Fruit fly (Drosophila melanogaster): ENCODE measurements around the gene LManII.
A peak's percentile ranks its signal among the peaks of the same experiment; 100 is the strongest.

Gene LManII

DNA sequence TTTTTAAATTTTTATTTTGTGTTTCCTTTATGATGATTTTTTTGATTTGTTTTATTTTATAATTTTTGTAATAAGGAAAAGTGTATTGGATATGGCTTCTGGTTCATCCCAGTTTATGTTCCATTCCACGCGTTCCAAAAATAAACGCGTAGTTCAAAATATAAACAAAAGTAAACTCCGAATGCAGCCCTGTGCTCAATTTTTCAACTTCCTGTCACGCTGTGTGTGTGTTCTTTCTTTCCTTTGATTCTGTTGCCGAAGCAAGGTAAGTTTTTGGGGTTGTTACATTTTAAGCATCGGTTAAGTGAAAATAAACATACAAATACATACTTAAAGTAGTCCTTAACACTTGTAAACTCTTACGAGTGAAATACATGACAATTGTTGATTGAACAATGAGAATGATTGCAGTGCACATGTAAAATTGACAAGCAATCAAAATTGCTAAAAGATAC is 49.3 kb upstream of the LManII start, which contains the start of the genes Ip259 and RpS27A (continued):
- TF ChIP-seq CG30403 (GFP tag; optimal IDR thresholded peaks at IDR 0.05) (peak; percentile 56), en (GFP tag; optimal IDR thresholded peaks at IDR 0.05) (peak; percentile 63), klu (GFP tag; IDR thresholded peaks at IDR 0.05) (no peak), lbe (GFP tag; optimal IDR thresholded peaks at IDR 0.05) (peak; percentile 61), NC2β (GFP tag; optimal IDR thresholded peaks at IDR 0.05) (peak; percentile 96), fd3F (GFP tag; optimal IDR thresholded peaks at IDR 0.05) (peak; percentile 58), seq (GFP tag; IDR thresholded peaks at IDR 0.05) (peak; percentile 74), CG1603 (tag; optimal IDR thresholded peaks at IDR 0.05) (peak; percentile 100), Opbp (GFP tag; IDR thresholded peaks at IDR 0.05; ENCODE audit: partially characterized antibody) (no peak; the same call in 2 of the 3 replicates), CG14050 (GFP tag; IDR thresholded peaks at IDR 0.05) (peak; percentile 71), ap (GFP tag; IDR thresholded peaks at IDR 0.05) (no peak; the same call in 1 of the 2 replicates), Sin3A (optimal IDR thresholded peaks at IDR 0.05) (no peak), CG1792 (GFP tag; optimal IDR thresholded peaks at IDR 0.05) (peak; percentile 15), Atf-2 (GFP tag; optimal IDR thresholded peaks at IDR 0.05) (peak; percentile 47), CG33557 (GFP tag; optimal IDR thresholded peaks at IDR 0.05) (peak; percentile 69), tx (GFP tag; optimal IDR thresholded peaks at IDR 0.05) (no peak), CG12219 (GFP tag; optimal IDR thresholded peaks at IDR 0.05) (peak; percentile 56), Ada2b (GFP tag; IDR thresholded peaks at IDR 0.05) (no peak; the same call in 1 of the 2 replicates), luna (GFP tag; optimal IDR thresholded peaks at IDR 0.05) (peak; percentile 56), z (GFP tag; IDR thresholded peaks at IDR 0.05) (no peak), croc (GFP tag; conservative IDR thresholded peaks at IDR 0.05) (peak; percentile 61), CG10979 (tag; optimal IDR thresholded peaks at IDR 0.05) (peak; percentile 57), CG12155 (GFP tag; optimal IDR thresholded peaks at IDR 0.05) (peak; percentile 33), cwo (GFP tag; optimal IDR thresholded peaks at IDR 0.05) (no peak), D19A (tag; optimal IDR thresholded peaks at IDR 0.05) (peak; percentile 45), Fer1 (GFP tag; optimal IDR thresholded peaks at IDR 0.05) (peak; percentile 70), Nf-YC (tag; optimal IDR thresholded peaks at IDR 0.05) (peak; percentile 56), pb (GFP tag; optimal IDR thresholded peaks at IDR 0.05) (peak; percentile 71), nom (GFP tag; optimal IDR thresholded peaks at IDR 0.05) (peak; percentile 83), CG17568 (GFP tag; optimal IDR thresholded peaks at IDR 0.05) (peak; percentile 64), TFAM (GFP tag; optimal IDR thresholded peaks at IDR 0.05) (no peak), psq (GFP tag; optimal IDR thresholded peaks at IDR 0.05) (peak; percentile 27), Eip74EF (GFP tag; optimal IDR thresholded peaks at IDR 0.05) (peak in 1 of 2 experiments; percentile 64), HmgZ (tag; optimal IDR thresholded peaks at IDR 0.05) (peak; percentile 71), CG2712 (tag; optimal IDR thresholded peaks at IDR 0.05) (peak; percentile 79), CG10431 (GFP tag; optimal IDR thresholded peaks at IDR 0.05) (peak; percentile 63), bowl (GFP tag; IDR thresholded peaks at IDR 0.05) (peak; percentile 69; the same call in 1 of the 2 replicates), gce (GFP tag; IDR thresholded peaks at IDR 0.05) (peak; percentile 83; the same call in 2 of the 3 replicates), NfI (GFP tag; optimal IDR thresholded peaks at IDR 0.05) (peak; percentile 93), CG42726 (GFP tag; IDR thresholded peaks at IDR 0.05; ENCODE audit: partially characterized antibody) (peak; percentile 30; the same call in 1 of the 2 replicates), sisA (GFP tag; IDR thresholded peaks at IDR 0.05) (no peak; the same call in 1 of the 2 replicates), pan (optimal IDR thresholded peaks at IDR 0.05) (no peak), pan (GFP tag; optimal IDR thresholded peaks at IDR 0.05 in 1 of 2, IDR thresholded peaks at IDR 0.05 in 1 of 2) (peak in 1 of 2 experiments; percentile 77), CG12744 (GFP tag; optimal IDR thresholded peaks at IDR 0.05) (peak; percentile 55), CG2199 (GFP tag; IDR thresholded peaks at IDR 0.05) (no peak), ttk (GFP tag; IDR thresholded peaks at IDR 0.05) (peak; percentile 75), CG7987 (GFP tag; optimal IDR thresholded peaks at IDR 0.05) (peak; percentile 91), slbo (GFP tag; IDR thresholded peaks at IDR 0.05) (peak; percentile 72), dmrt99B (tag; optimal IDR thresholded peaks at IDR 0.05) (no peak), CG17385 (GFP tag; optimal IDR thresholded peaks at IDR 0.05) (peak; percentile 81), tin (GFP tag; optimal IDR thresholded peaks at IDR 0.05) (peak; percentile 63)

Data from whole organism, embryonic.